Fruit fly (Drosophila melanogaster) whole organism, prepupa: ENCODE data around the gene Gbeta13F.

Experiments used
- Blimp-1 ChIP-seq: fragments of 200-800 bp; sonication (Bioruptor generic); optimal IDR thresholded peaks from 3 replicates; lab custom pipeline; 2017; ENCODE audit warnings: missing biosample characterization, missing genetic modification characterization, mild to moderate bottlenecking, moderate library complexity, missing genetic modification reagents
- CG11294 ChIP-seq: fragments of 200-800 bp; sonication (Bioruptor generic); IDR thresholded peaks from 2 replicates; pipeline ENCODE4 v1.3.6; 2022; ENCODE audit warnings: missing biosample characterization, missing genetic modification characterization
- CG11762 ChIP-seq: fragments of 200-800 bp; sonication (Bioruptor generic); optimal IDR thresholded peaks from 3 replicates; lab custom pipeline; 2016; ENCODE audit warnings: missing biosample characterization, missing genetic modification characterization; ENCODE audit not compliant: insufficient read depth
- CG6276 ChIP-seq: fragments of 200-800 bp; sonication (Bioruptor generic); optimal IDR thresholded peaks from 2 replicates; lab custom pipeline; 2017; ENCODE audit warnings: missing biosample characterization, mild to moderate bottlenecking, missing genetic modification characterization
- CG6854 ChIP-seq: fragments of 200-800 bp; sonication (Bioruptor generic); optimal IDR thresholded peaks from 2 replicates; lab custom pipeline; 2017; ENCODE audit warnings: missing biosample characterization, mild to moderate bottlenecking, missing genetic modification characterization
- Eip75B ChIP-seq: fragments of 200-800 bp; sonication (Bioruptor generic); optimal IDR thresholded peaks from 3 replicates; lab custom pipeline; 2016; ENCODE audit warnings: missing biosample characterization, missing genetic modification characterization
- Eip93F ChIP-seq: fragments of 200-800 bp; sonication (Bioruptor generic); optimal IDR thresholded peaks from 2 replicates; lab custom pipeline; 2016; ENCODE audit warnings: missing biosample characterization, mild to moderate bottlenecking, missing genetic modification characterization
- Gug ChIP-seq: fragments of 200-800 bp; sonication (Bioruptor generic); IDR thresholded peaks from 2 replicates; pipeline ENCODE4 v1.3.6; 2022; ENCODE audit warnings: missing biosample characterization, missing genetic modification characterization
- Hr39 ChIP-seq: fragments of 200-800 bp; sonication (Bioruptor generic); optimal IDR thresholded peaks from 2 replicates; lab custom pipeline; 2016; ENCODE audit warnings: missing biosample characterization, missing genetic modification characterization
- acj6 ChIP-seq: fragments of 200-800 bp; sonication (Bioruptor generic); optimal IDR thresholded peaks from 3 replicates; lab custom pipeline; 2016; ENCODE audit warnings: missing biosample characterization, missing genetic modification characterization
- cyc ChIP-seq: fragments of 200-800 bp; sonication (Bioruptor generic); optimal IDR thresholded peaks from 3 replicates; lab custom pipeline; 2016; ENCODE audit warnings: missing biosample characterization, missing genetic modification characterization
- fd85E ChIP-seq: fragments of 200-800 bp; sonication (Bioruptor generic); optimal IDR thresholded peaks from 3 replicates; lab custom pipeline; 2016; ENCODE audit warnings: missing biosample characterization, missing genetic modification characterization
- fkh ChIP-seq: fragments of 200-800 bp; sonication (Bioruptor generic); optimal IDR thresholded peaks from 3 replicates; lab custom pipeline; 2017; ENCODE audit warnings: missing biosample characterization, mild to moderate bottlenecking, missing genetic modification characterization, moderate library complexity
- svp ChIP-seq: fragments of 200-800 bp; sonication (Bioruptor generic); peaks from one replicate; lab custom pipeline; 2016; ENCODE audit warnings: missing biosample characterization, missing genetic modification characterization

DNA sequence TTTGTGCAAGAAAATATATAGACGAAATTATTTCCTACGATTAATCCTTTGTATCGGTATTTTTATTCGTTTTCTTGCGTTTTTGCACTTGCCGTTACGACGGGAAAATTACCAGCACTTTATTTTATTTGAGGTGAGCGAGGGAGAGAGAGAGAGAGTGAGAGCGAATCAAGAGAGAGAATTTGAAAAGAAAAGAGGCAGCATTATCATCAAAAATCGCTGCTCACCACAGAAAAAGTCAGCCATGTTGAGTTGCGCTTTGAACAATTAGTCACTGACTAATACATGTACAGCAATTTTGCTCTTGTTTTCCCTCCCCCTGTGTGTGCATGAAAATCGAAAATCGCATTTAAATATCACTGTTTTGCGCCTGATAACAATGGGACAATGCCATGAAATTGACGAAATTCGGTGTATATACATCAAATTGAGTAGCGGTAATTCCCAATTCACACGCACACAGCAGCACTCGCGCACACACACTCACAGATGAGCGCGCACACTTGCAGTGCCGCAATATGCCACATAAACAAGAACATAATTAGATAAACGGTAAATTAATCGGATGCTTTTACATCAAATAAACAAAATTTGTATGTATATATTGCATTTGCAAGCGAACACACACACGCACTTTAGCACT is 25.2 kb upstream of the Gbeta13F start:
- TF ChIP-seq CG11762 (GFP tag; lab: Kevin White, UChicago) (no peak), svp (GFP tag; lab: Kevin White, UChicago) (no peak), Blimp-1 (GFP tag; lab: Kevin White, UChicago) (no peak), Eip75B (GFP tag; lab: Kevin White, UChicago) (no peak), acj6 (GFP tag; lab: Kevin White, UChicago) (no peak), Eip93F (GFP tag; lab: Kevin White, UChicago) (peak; percentile 22), CG11294 (no peak), fd85E (GFP tag; lab: Kevin White, UChicago) (peak; percentile 15), CG6854 (GFP tag; lab: Kevin White, UChicago) (no peak), Gug (GFP tag; lab: Robert Waterston, UW) (no peak), CG6276 (GFP tag; lab: Kevin White, UChicago) (no peak), Hr39 (no peak), cyc (no peak), fkh (GFP tag; lab: Kevin White, UChicago) (no peak)
